Fruit fly (Drosophila melanogaster): ENCODE measurements around the gene Brr2.
A peak's percentile ranks its signal among the peaks of the same experiment; 100 is the strongest.

Brr2 gene

DNA sequence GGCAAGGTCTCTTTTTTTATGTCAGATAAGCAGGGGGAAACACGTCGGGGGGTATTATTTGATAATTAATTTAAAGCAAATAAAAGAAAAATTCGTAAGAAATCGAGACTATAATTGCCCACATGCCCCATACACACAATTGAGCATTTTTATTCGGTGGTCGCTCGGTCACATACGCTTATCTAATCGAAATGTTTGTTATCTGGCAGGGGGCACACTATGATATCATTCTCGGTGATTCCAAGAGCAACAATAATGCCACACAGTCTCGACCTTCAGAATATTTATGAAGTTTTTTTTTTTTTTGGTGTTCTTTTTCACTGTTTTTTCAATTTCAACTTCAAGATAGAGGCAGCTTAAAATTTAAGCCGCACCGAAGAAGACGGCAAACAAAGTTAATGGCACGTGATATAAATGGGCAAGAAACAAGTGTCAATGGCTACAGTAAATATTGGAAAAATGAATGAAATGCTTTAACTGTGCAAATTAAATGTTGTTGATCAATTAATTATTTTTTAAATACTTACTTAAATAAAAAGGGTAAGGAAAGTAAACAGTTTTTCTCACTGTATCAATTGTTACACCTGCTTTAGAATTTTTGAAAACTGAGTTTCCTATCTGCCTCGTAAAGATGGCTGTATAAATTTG lies 31.8 kb upstream of the Brr2 start (continued):
- peak; percentile 49 for TF ChIP-seq CG9817 (tag; optimal IDR thresholded peaks at IDR 0.05)
- no peak for TF ChIP-seq Max (GFP tag; optimal IDR thresholded peaks at IDR 0.05)
- peak; percentile 51 for TF ChIP-seq CG15514 (GFP tag; optimal IDR thresholded peaks at IDR 0.05)
- TF ChIP-seq CG5245 (GFP tag; optimal IDR thresholded peaks at IDR 0.05), result no peak
- TF ChIP-seq Hr51 (GFP tag; optimal IDR thresholded peaks at IDR 0.05), result peak; percentile 49 to 65
- TF ChIP-seq CrebB (tag; optimal IDR thresholded peaks at IDR 0.05), result no peak
- no peak for TF ChIP-seq inv (GFP tag; IDR thresholded peaks at IDR 0.05; ENCODE audit: partially characterized antibody)
- TF ChIP-seq btn (GFP tag; optimal IDR thresholded peaks at IDR 0.05), result no peak
- peak; percentile 30 for TF ChIP-seq Sox100B (GFP tag; optimal IDR thresholded peaks at IDR 0.05)
- no peak for TF ChIP-seq sr (GFP tag; IDR thresholded peaks at IDR 0.05)
- peak; percentile 70; the same call in 1 of the 2 replicates for TF ChIP-seq Rfx (GFP tag; IDR thresholded peaks at IDR 0.05)
- TF ChIP-seq CG18619 (GFP tag; optimal IDR thresholded peaks at IDR 0.05), result peak; percentile 48
- TF ChIP-seq oc (tag; optimal IDR thresholded peaks at IDR 0.05), result no peak
- TF ChIP-seq CG31441 (GFP tag; IDR thresholded peaks at IDR 0.05), result peak; percentile 25; the same call in 1 of the 2 replicates
- no peak for TF ChIP-seq CG15073 (GFP tag; optimal IDR thresholded peaks at IDR 0.05)
- no peak for TF ChIP-seq Neu2 (GFP tag; optimal IDR thresholded peaks at IDR 0.05; ENCODE audit: borderline replicate concordance)
- no peak for TF ChIP-seq Gsc (GFP tag; IDR thresholded peaks at IDR 0.05)
- 0 out of 2 replicates have a peak, but pooled peaks have one; percentile 32 for TF ChIP-seq CG11085 (GFP tag; IDR thresholded peaks at IDR 0.05)
- TF ChIP-seq Hmr (GFP tag; optimal IDR thresholded peaks at IDR 0.05), result peak; percentile 50
- TF ChIP-seq CG34376 (GFP tag; optimal IDR thresholded peaks at IDR 0.05), result peak; percentile 83
- no peak for TF ChIP-seq bowl (GFP tag; IDR thresholded peaks at IDR 0.05)
- TF ChIP-seq Fer1 (GFP tag; optimal IDR thresholded peaks at IDR 0.05), result peak; percentile 73
- TF ChIP-seq Chrac-16 (GFP tag; optimal IDR thresholded peaks at IDR 0.05), result no peak
- no peak for TF ChIP-seq shn (GFP tag; optimal IDR thresholded peaks at IDR 0.05)
- no peak for TF ChIP-seq unc-4 (GFP tag; IDR thresholded peaks at IDR 0.05; ENCODE audit: partially characterized antibody)
- no peak; the same call in 2 of the 3 replicates for TF ChIP-seq Mrtf (GFP tag; IDR thresholded peaks at IDR 0.05)
- no peak for TF ChIP-seq tna (GFP tag; IDR thresholded peaks at IDR 0.05; ENCODE audit: partially characterized antibody)
- TF ChIP-seq trh (GFP tag; optimal IDR thresholded peaks at IDR 0.05), result no peak
- no peak for TF ChIP-seq CG7786 (GFP tag; optimal IDR thresholded peaks at IDR 0.05)
- no peak for TF ChIP-seq NFAT (GFP tag; IDR thresholded peaks at IDR 0.05)
- peak; percentile 35 for TF ChIP-seq CG10979 (tag; optimal IDR thresholded peaks at IDR 0.05)
- no peak for TF ChIP-seq Usf (GFP tag; optimal IDR thresholded peaks at IDR 0.05)
- no peak for TF ChIP-seq jigr1 (GFP tag; IDR thresholded peaks at IDR 0.05)
- TF ChIP-seq CG13296 (GFP tag; optimal IDR thresholded peaks at IDR 0.05), result peak; percentile 68
- TF ChIP-seq CG11398 (GFP tag; optimal IDR thresholded peaks at IDR 0.05), result no peak
- peak; percentile 87 for TF ChIP-seq Atf6 (GFP tag; IDR thresholded peaks at IDR 0.05)
- no peak for TF ChIP-seq Antp (GFP tag; optimal IDR thresholded peaks at IDR 0.05)
- TF ChIP-seq D19A (tag; optimal IDR thresholded peaks at IDR 0.05), result peak; percentile 27
- TF ChIP-seq Tbp (GFP tag; optimal IDR thresholded peaks at IDR 0.05), result no peak
- peak; percentile 48 for TF ChIP-seq mirr (GFP tag; optimal IDR thresholded peaks at IDR 0.05)
- peak; percentile 59 for TF ChIP-seq CG9727 (GFP tag; optimal IDR thresholded peaks at IDR 0.05)
- TF ChIP-seq CG43689 (GFP tag; IDR thresholded peaks at IDR 0.05), result no peak
